Worm (Caenorhabditis elegans) whole organism, L4 larva: ENCODE data around the gene mrpl-40.

ENCODE experiments used
- F26F4.8 ChIP-seq: fragments of 200-800 bp; sonication (Bioruptor generic); conservative IDR thresholded peaks from 2 replicates; pipeline ENCODE4 v1.3.6; 2022; ENCODE audit warnings: missing genetic modification characterization, missing compliant biosample characterization
- F49E8.2 ChIP-seq: sonication (generic microtip); optimal IDR thresholded peaks from 2 replicates; lab custom pipeline; 2016; ENCODE audit warnings: missing compliant biosample characterization, mild to moderate bottlenecking, missing genetic modification characterization, borderline replicate concordance
- Y105C5A.15 ChIP-seq: fragments of 200-800 bp; sonication (Bioruptor generic); IDR thresholded peaks from 2 replicates; pipeline ENCODE4 v1.3.6; 2022; ENCODE audit warnings: missing genetic modification characterization, missing compliant biosample characterization
- ama-1 ChIP-seq: fragments of 150-350 bp; optimal IDR thresholded peaks from 2 replicates; lab custom pipeline; 2014; ENCODE audit warnings: inconsistent platforms, mixed read lengths
- ceh-28 ChIP-seq: fragments of 150-350 bp; optimal IDR thresholded peaks from 2 replicates; lab custom pipeline; 2014; ENCODE audit warnings: missing biosample characterization, missing genetic modification reagents, missing genetic modification characterization
- ceh-32 ChIP-seq: sonication (generic microtip); optimal IDR thresholded peaks from 2 replicates; lab custom pipeline; 2016; ENCODE audit warnings: mild to moderate bottlenecking, missing genetic modification characterization, missing compliant biosample characterization; ENCODE audit not compliant: poor library complexity
- daf-12 ChIP-seq: fragments of 150-350 bp; optimal IDR thresholded peaks from 2 replicates; lab custom pipeline; 2014; ENCODE audit warnings: missing biosample characterization, missing genetic modification reagents, missing genetic modification characterization
- daf-16 ChIP-seq, 3 experiments: sonication (generic microtip); optimal IDR thresholded peaks; 2 replicates each; lab custom pipeline; 2016 to 2017; ENCODE audit warnings: missing genetic modification characterization in 3 of 3, missing genetic modification reagents in 3 of 3, mild to moderate bottlenecking in 2 of 3, missing compliant biosample characterization in 2 of 3, missing biosample characterization in 1 of 3, moderate library complexity in 1 of 3
- duxl-1 ChIP-seq: sonication (generic microtip); optimal IDR thresholded peaks from 2 replicates; lab custom pipeline; 2016; ENCODE audit warnings: mild to moderate bottlenecking, missing genetic modification characterization, moderate library complexity, missing compliant biosample characterization; ENCODE audit not compliant: poor library complexity
- hlh-30 ChIP-seq: sonication (generic microtip); optimal IDR thresholded peaks from 2 replicates; lab custom pipeline; 2017; ENCODE audit warnings: antibody characterized with exemption, mild to moderate bottlenecking, missing genetic modification characterization, missing compliant biosample characterization; ENCODE audit not compliant: insufficient read depth
- jun-1 ChIP-seq: fragments of 150-350 bp; optimal IDR thresholded peaks from 2 replicates; lab custom pipeline; 2014; ENCODE audit warnings: missing biosample characterization, missing genetic modification reagents, missing genetic modification characterization
- lin-15B ChIP-seq: fragments of 150-350 bp; sonication (generic microtip); optimal IDR thresholded peaks from 3 replicates; lab custom pipeline; 2014; ENCODE audit warnings: missing biosample characterization, missing genetic modification characterization
- mes-2 ChIP-seq: sonication (generic microtip); optimal IDR thresholded peaks from 2 replicates; lab custom pipeline; 2016; ENCODE audit warnings: missing genotype, mild to moderate bottlenecking, missing genetic modification characterization, missing compliant biosample characterization; ENCODE audit not compliant: poor library complexity, severe bottlenecking
- nhr-41 ChIP-seq: fragments of 200-800 bp; sonication (Bioruptor generic); IDR thresholded peaks from 2 replicates; pipeline ENCODE4 v1.3.6; 2022; ENCODE audit warnings: missing genetic modification reagents, missing genetic modification characterization, missing compliant biosample characterization
- rbr-2 ChIP-seq: sonication (generic microtip); optimal IDR thresholded peaks from 2 replicates; lab custom pipeline; 2016; ENCODE audit warnings: missing genotype, missing genetic modification characterization, missing compliant biosample characterization
- skn-1 ChIP-seq: fragments of 150-350 bp; optimal IDR thresholded peaks from 2 replicates; lab custom pipeline; 2014; ENCODE audit warnings: missing biosample characterization, missing genetic modification characterization
- spr-3 ChIP-seq: fragments of 200-800 bp; sonication (Bioruptor generic); optimal IDR thresholded peaks from 2 replicates; lab custom pipeline; 2018; ENCODE audit warnings: mild to moderate bottlenecking, missing genetic modification characterization, missing compliant biosample characterization
- tag-97 ChIP-seq: fragments of 200-800 bp; sonication (Bioruptor generic); IDR thresholded peaks from 2 replicates; pipeline ENCODE4 v1.3.6; 2022; ENCODE audit warnings: missing genetic modification characterization, missing compliant biosample characterization
- zag-1 ChIP-seq: fragments of 150-350 bp; optimal IDR thresholded peaks from 2 replicates; lab custom pipeline; 2014; ENCODE audit warnings: missing biosample characterization, missing genetic modification characterization

The mrpl-40 gene

DNA sequence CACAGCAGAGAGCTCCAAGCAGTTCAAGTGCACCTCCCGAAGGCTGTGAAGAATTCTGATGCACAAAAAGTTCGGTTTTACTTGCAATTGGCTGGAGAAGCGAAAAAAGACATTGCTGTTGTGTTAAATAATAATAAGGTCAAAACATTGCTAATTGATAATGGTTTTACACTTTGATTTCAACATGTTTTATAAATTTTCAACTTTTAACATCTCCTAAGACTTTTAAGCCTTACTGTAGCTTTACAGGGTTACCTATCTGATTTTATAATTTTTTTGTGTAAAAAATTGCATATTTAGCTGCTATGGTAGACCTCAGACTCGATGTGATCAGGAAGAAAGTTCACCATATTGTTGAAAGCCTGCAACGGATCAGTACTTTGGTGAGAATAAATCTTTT, 46.8 kb downstream of the mrpl-40 start, which contains the start of gene pals-25:
TSS of gene pals-25 (plus strand) at position 301 of the 400 bp plus-strand sequence.
- TF ChIP-seq nhr-41 (GFP tag; lab: Robert Waterston, UW) = no peak
- TF ChIP-seq duxl-1 (tag; lab: Kevin White, UChicago) = no peak
- no peak for TF ChIP-seq F49E8.2 (tag; lab: Kevin White, UChicago)
- no peak for TF ChIP-seq spr-3
- no peak for TF ChIP-seq skn-1 (tag; lab: Kevin White, UChicago)
- no peak for TF ChIP-seq zag-1 (tag; lab: Kevin White, UChicago)
- TF ChIP-seq hlh-30 (tag; lab: Kevin White, UChicago) = no peak
- no peak for TF ChIP-seq rbr-2 (tag; lab: Kevin White, UChicago)
- no peak for TF ChIP-seq lin-15B (tag; lab: Kevin White, UChicago)
- no peak for TF ChIP-seq ama-1
- no peak for TF ChIP-seq mes-2 (tag; lab: Kevin White, UChicago)
- no peak for TF ChIP-seq jun-1 (tag; lab: Kevin White, UChicago)
- no peak for TF ChIP-seq F26F4.8 (GFP tag; lab: Robert Waterston, UW)
- TF ChIP-seq daf-16 (GFP tag; optimal IDR thresholded peaks at IDR 0.05; lab: Kevin White, UChicago) = no peak
- no peak for TF ChIP-seq daf-16 (tag; optimal IDR thresholded peaks at IDR 0.05; lab: Kevin White, UChicago)
- no peak for TF ChIP-seq ceh-28 (tag; lab: Kevin White, UChicago)
- no peak for TF ChIP-seq Y105C5A.15 (GFP tag; lab: Robert Waterston, UW)
- no peak for TF ChIP-seq tag-97 (GFP tag; lab: Robert Waterston, UW)
- TF ChIP-seq daf-12 (tag; lab: Kevin White, UChicago) = no peak
- no peak for TF ChIP-seq ceh-32
